Fruit fly (Drosophila melanogaster): ENCODE data around the gene CG8051.

CG8051 gene

dm6 chrX:19307810-19308456, at the start of gene CG8051:
Gene CG8051 (minus strand): TSS chrX:19307925.
- peak; percentile 39; the same call in 1 of the 2 replicates for TF ChIP-seq CG32121 (GFP tag; IDR thresholded peaks at IDR 0.05)
- TF ChIP-seq D1 (tag; optimal IDR thresholded peaks at IDR 0.05), result no peak
- TF ChIP-seq fd96Ca (GFP tag; IDR thresholded peaks at IDR 0.05), result peak; percentile 33; the same call in 1 of the 3 replicates

dm6 chrX:19354628-19355101, 46.9 kb upstream of the CG8051 start:
- TF ChIP-seq fd96Ca (GFP tag; IDR thresholded peaks at IDR 0.05) (no peak), Pif1B (GFP tag; optimal IDR thresholded peaks at IDR 0.05) (peak; percentile 55), CG8301 (tag; optimal IDR thresholded peaks at IDR 0.05) (peak; percentile 74), EcR (GFP tag; optimal IDR thresholded peaks at IDR 0.05) (no peak), CG12605 (GFP tag; IDR thresholded peaks at IDR 0.05) (no peak), CG14655 (GFP tag; optimal IDR thresholded peaks at IDR 0.05) (peak; percentile 80), CG34367 (tag; optimal IDR thresholded peaks at IDR 0.05) (peak; percentile 10), CG10348 (GFP tag; IDR thresholded peaks at IDR 0.05) (no peak), CG9948 (tag; optimal IDR thresholded peaks at IDR 0.05) (peak; percentile 54), CG13204 (GFP tag; optimal IDR thresholded peaks at IDR 0.05) (no peak), CG17806 (tag; optimal IDR thresholded peaks at IDR 0.05) (peak; percentile 38), CG15710 (tag; optimal IDR thresholded peaks at IDR 0.05) (peak; percentile 54), D1 (tag; optimal IDR thresholded peaks at IDR 0.05) (no peak), CG32121 (GFP tag; IDR thresholded peaks at IDR 0.05) (0 out of 2 replicates have a peak, but pooled peaks have one; percentile 18), CG8159 (tag; optimal IDR thresholded peaks at IDR 0.05) (peak; percentile 50), CG4496 (GFP tag; IDR thresholded peaks at IDR 0.05) (peak; percentile 69), gl (tag; optimal IDR thresholded peaks at IDR 0.05) (no peak), Ets98B (GFP tag; IDR thresholded peaks at IDR 0.05) (peak; percentile 49), Pif1A (GFP tag; optimal IDR thresholded peaks at IDR 0.05) (peak; percentile 63), rn (GFP tag; IDR thresholded peaks at IDR 0.05) (no peak), Snoo (tag; optimal IDR thresholded peaks at IDR 0.05) (peak; percentile 68)

- no peak for TF ChIP-seq CG15710 (tag; optimal IDR thresholded peaks at IDR 0.05)
- TF ChIP-seq CG34367 (tag; optimal IDR thresholded peaks at IDR 0.05), result no peak
- no peak for TF ChIP-seq CG13204 (GFP tag; optimal IDR thresholded peaks at IDR 0.05)
- TF ChIP-seq CG12605 (GFP tag; IDR thresholded peaks at IDR 0.05), result no peak
- no peak for TF ChIP-seq CG14655 (GFP tag; optimal IDR thresholded peaks at IDR 0.05)
- TF ChIP-seq CG32121 (GFP tag; IDR thresholded peaks at IDR 0.05), result no peak
- TF ChIP-seq fd96Ca (GFP tag; IDR thresholded peaks at IDR 0.05), result peak; percentile 42; the same call in 1 of the 3 replicates
- TF ChIP-seq rn (GFP tag; IDR thresholded peaks at IDR 0.05), result no peak
- 0 out of 3 replicates have a peak, but pooled peaks have one; percentile 29 for TF ChIP-seq CG4496 (GFP tag; IDR thresholded peaks at IDR 0.05)
- TF ChIP-seq CG8301 (tag; optimal IDR thresholded peaks at IDR 0.05), result no peak
- peak; percentile 11 for TF ChIP-seq gl (tag; optimal IDR thresholded peaks at IDR 0.05)
- no peak for TF ChIP-seq Snoo (tag; optimal IDR thresholded peaks at IDR 0.05)
- peak; percentile 13 for TF ChIP-seq EcR (GFP tag; optimal IDR thresholded peaks at IDR 0.05)
Measured at dm6 chrX:19353442-19354204, 45.9 kb upstream of the CG8051 start.

- TF ChIP-seq gl (tag; optimal IDR thresholded peaks at IDR 0.05), result no peak
- no peak for TF ChIP-seq Pif1B (GFP tag; optimal IDR thresholded peaks at IDR 0.05)
- TF ChIP-seq CG12605 (GFP tag; IDR thresholded peaks at IDR 0.05), result peak; percentile 48
- no peak; the same call in 2 of the 3 replicates for TF ChIP-seq fd96Ca (GFP tag; IDR thresholded peaks at IDR 0.05)
- peak; percentile 51 for TF ChIP-seq CG14655 (GFP tag; optimal IDR thresholded peaks at IDR 0.05)
- TF ChIP-seq CG32121 (GFP tag; IDR thresholded peaks at IDR 0.05), result peak; percentile 58; the same call in 1 of the 2 replicates
- TF ChIP-seq Ets98B (GFP tag; IDR thresholded peaks at IDR 0.05), result peak; percentile 64
- peak; percentile 21 for TF ChIP-seq CG15710 (tag; optimal IDR thresholded peaks at IDR 0.05)
- peak; percentile 47 for TF ChIP-seq CG17806 (tag; optimal IDR thresholded peaks at IDR 0.05)
- peak; percentile 69 for TF ChIP-seq CG13204 (GFP tag; optimal IDR thresholded peaks at IDR 0.05)
- peak; percentile 36 for TF ChIP-seq CG8301 (tag; optimal IDR thresholded peaks at IDR 0.05)
- no peak for TF ChIP-seq Pif1A (GFP tag; optimal IDR thresholded peaks at IDR 0.05)
- TF ChIP-seq D1 (tag; optimal IDR thresholded peaks at IDR 0.05), result peak; percentile 47
- no peak for TF ChIP-seq rn (GFP tag; IDR thresholded peaks at IDR 0.05)
- TF ChIP-seq EcR (GFP tag; optimal IDR thresholded peaks at IDR 0.05), result no peak
- peak; percentile 32 for TF ChIP-seq CG9948 (tag; optimal IDR thresholded peaks at IDR 0.05)
- no peak for TF ChIP-seq Snoo (tag; optimal IDR thresholded peaks at IDR 0.05)
- no peak for TF ChIP-seq CG4496 (GFP tag; IDR thresholded peaks at IDR 0.05)
- TF ChIP-seq CG10348 (GFP tag; IDR thresholded peaks at IDR 0.05), result no peak
- peak; percentile 25 for TF ChIP-seq CG8159 (tag; optimal IDR thresholded peaks at IDR 0.05)
- no peak for TF ChIP-seq CG34367 (tag; optimal IDR thresholded peaks at IDR 0.05)
Measured at dm6 chrX:19352830-19353441, 45.2 kb upstream of the CG8051 start, which contains the start of gene kek5. Gene kek5 (plus strand): TSS chrX:19353181.

- 0 out of 2 replicates have a peak, but pooled peaks have one; percentile 11 for TF ChIP-seq rn (GFP tag; IDR thresholded peaks at IDR 0.05)
- TF ChIP-seq CG4496 (GFP tag; IDR thresholded peaks at IDR 0.05), result peak; percentile 46; the same call in 1 of the 3 replicates
- TF ChIP-seq CG13204 (GFP tag; optimal IDR thresholded peaks at IDR 0.05), result no peak
- peak; percentile 55 for TF ChIP-seq CG9948 (tag; optimal IDR thresholded peaks at IDR 0.05)
Measured at dm6 chrX:19348835-19349466, 41.2 kb upstream of the CG8051 start.

Measured in whole organism, pupa.